Fruit fly (Drosophila melanogaster) whole organism, embryonic: Measurements from ENCODE around the gene defl.

Experiments used
- CG12659 ChIP-seq: fragments of 200-800 bp; sonication (Bioruptor generic); optimal IDR thresholded peaks from 3 replicates; lab custom pipeline; 2017; ENCODE audit warnings: mild to moderate bottlenecking, missing biosample characterization, missing genetic modification reagents, missing genetic modification characterization
- CG13287 ChIP-seq: fragments of 200-800 bp; sonication (Bioruptor generic); IDR thresholded peaks from 2 replicates; pipeline ENCODE4 v1.3.6; 2022; ENCODE audit warnings: missing biosample characterization, missing genetic modification characterization; ENCODE audit not compliant: partially characterized antibody
- CG14860 ChIP-seq: fragments of 200-800 bp; sonication (Bioruptor generic); IDR thresholded peaks from 3 replicates; pipeline ENCODE4 v1.3.6; 2022; ENCODE audit warnings: missing biosample characterization, missing genetic modification characterization; ENCODE audit not compliant: partially characterized antibody
- CG15514 ChIP-seq: fragments of 200-800 bp; sonication (Bioruptor generic); optimal IDR thresholded peaks from 3 replicates; lab custom pipeline; 2017; ENCODE audit warnings: missing biosample characterization, missing genetic modification characterization, mild to moderate bottlenecking, moderate library complexity, missing genetic modification reagents
- CG16813 ChIP-seq: fragments of 200-800 bp; sonication (Bioruptor generic); IDR thresholded peaks from 3 replicates; pipeline ENCODE4 v1.3.6; 2022; ENCODE audit warnings: missing biosample characterization, missing genetic modification characterization; ENCODE audit not compliant: partially characterized antibody
- CG17829 ChIP-seq: fragments of 200-800 bp; optimal IDR thresholded peaks from 2 replicates; lab custom pipeline; 2019; ENCODE audit warnings: missing biosample characterization, mild to moderate bottlenecking, missing genetic modification characterization, moderate library complexity
- CG18599 ChIP-seq: fragments of 200-800 bp; sonication (Bioruptor generic); optimal IDR thresholded peaks from 3 replicates; lab custom pipeline; 2017; ENCODE audit warnings: missing biosample characterization, missing genetic modification characterization, mild to moderate bottlenecking, moderate library complexity, missing genetic modification reagents
- CG2116 ChIP-seq: fragments of 200-800 bp; sonication (Bioruptor generic); optimal IDR thresholded peaks from 3 replicates; lab custom pipeline; 2018; ENCODE audit warnings: missing biosample characterization, mild to moderate bottlenecking, missing genetic modification characterization
- CG2120 ChIP-seq: fragments of 200-800 bp; sonication (Bioruptor generic); optimal IDR thresholded peaks from 3 replicates; lab custom pipeline; 2016; ENCODE audit warnings: missing biosample characterization, missing genetic modification characterization
- CG34224 ChIP-seq: fragments of 200-800 bp; sonication (Bioruptor generic); IDR thresholded peaks from 3 replicates; pipeline ENCODE4 v1.3.6; 2022; ENCODE audit warnings: missing biosample characterization, missing genetic modification characterization; ENCODE audit not compliant: partially characterized antibody
- CG3995 ChIP-seq: fragments of 200-800 bp; sonication (Bioruptor generic); optimal IDR thresholded peaks from 3 replicates; lab custom pipeline; 2016; ENCODE audit warnings: missing biosample characterization, missing genetic modification characterization
- CG42726 ChIP-seq: fragments of 200-800 bp; sonication (Bioruptor generic); IDR thresholded peaks from 2 replicates; pipeline ENCODE4 v1.3.6; 2022; ENCODE audit warnings: missing biosample characterization, missing genetic modification characterization; ENCODE audit not compliant: partially characterized antibody
- CG4424 ChIP-seq: fragments of 200-800 bp; sonication (Bioruptor generic); optimal IDR thresholded peaks from 3 replicates; lab custom pipeline; 2016; ENCODE audit warnings: missing biosample characterization, missing genetic modification characterization
- CG4617 ChIP-seq: fragments of 200-800 bp; sonication (Bioruptor generic); optimal IDR thresholded peaks from 3 replicates; lab custom pipeline; 2016; ENCODE audit warnings: missing biosample characterization, missing genetic modification characterization, borderline replicate concordance
- CG9932 ChIP-seq: fragments of 200-800 bp; sonication (Bioruptor generic); IDR thresholded peaks from 2 replicates; pipeline ENCODE4 v1.3.6; 2022; ENCODE audit warnings: missing biosample characterization, missing genetic modification characterization
- CHES-1-like ChIP-seq: fragments of 200-800 bp; sonication (Bioruptor generic); optimal IDR thresholded peaks from 2 replicates; lab custom pipeline; 2016; ENCODE audit warnings: missing biosample characterization, missing genetic modification characterization
- Dll ChIP-seq: fragments of 200-800 bp; sonication (Bioruptor generic); IDR thresholded peaks from 4 replicates; pipeline ENCODE4 v1.3.6; 2022; ENCODE audit warnings: missing biosample characterization, missing genetic modification characterization; ENCODE audit not compliant: partially characterized antibody
- Dref ChIP-seq: fragments of 200-800 bp; sonication (Bioruptor generic); IDR thresholded peaks from 2 replicates; pipeline ENCODE4 v1.3.6; 2022; ENCODE audit warnings: missing biosample characterization, missing genetic modification characterization
- E2f2 ChIP-seq: fragments of 200-800 bp; sonication (Bioruptor generic); IDR thresholded peaks from 2 replicates; pipeline ENCODE4 v1.3.6; 2022; ENCODE audit warnings: missing biosample characterization, missing genetic modification characterization
- Elba2 ChIP-seq: fragments of 200-800 bp; sonication (Bioruptor generic); optimal IDR thresholded peaks from 3 replicates; lab custom pipeline; 2016; ENCODE audit warnings: missing biosample characterization, missing genetic modification characterization
- Fer1 ChIP-seq: fragments of 200-800 bp; sonication (Bioruptor generic); optimal IDR thresholded peaks from 2 replicates; lab custom pipeline; 2017; ENCODE audit warnings: missing biosample characterization, mild to moderate bottlenecking, missing genetic modification characterization
- HLHmδ ChIP-seq: fragments of 200-800 bp; sonication (Bioruptor generic); optimal IDR thresholded peaks from 2 replicates; lab custom pipeline; 2018; ENCODE audit warnings: missing biosample characterization, mild to moderate bottlenecking, missing genetic modification characterization, moderate library complexity
- MBD-R2 ChIP-seq: fragments of 200-800 bp; sonication (Bioruptor generic); IDR thresholded peaks from 2 replicates; pipeline ENCODE4 v1.3.6; 2022; ENCODE audit warnings: missing biosample characterization, missing genetic modification characterization
- Med ChIP-seq: fragments of 200-800 bp; sonication (Bioruptor generic); peaks from one replicate; lab custom pipeline; 2016; ENCODE audit warnings: missing biosample characterization, missing genetic modification characterization, mild to moderate bottlenecking, inconsistent platforms, moderate library complexity
- Opbp ChIP-seq: fragments of 200-800 bp; sonication (Bioruptor generic); IDR thresholded peaks from 3 replicates; pipeline ENCODE4 v1.3.6; 2022; ENCODE audit warnings: missing biosample characterization, missing genetic modification characterization; ENCODE audit not compliant: partially characterized antibody
- Pdp1 ChIP-seq, 2 experiments: fragments of 200-800 bp; sonication (Bioruptor generic); optimal IDR thresholded peaks; 3 replicates each; lab custom pipeline; 2016; ENCODE audit warnings: missing biosample characterization in 2 of 2, missing genetic modification characterization in 2 of 2, mild to moderate bottlenecking in 1 of 2, moderate library complexity in 1 of 2
- Scr ChIP-seq: fragments of 200-800 bp; sonication (Bioruptor generic); IDR thresholded peaks from 2 replicates; pipeline ENCODE4 v1.3.6; 2022; ENCODE audit warnings: missing biosample characterization, missing genetic modification characterization; ENCODE audit not compliant: partially characterized antibody
- YL-1 ChIP-seq: fragments of 200-800 bp; sonication (Bioruptor generic); optimal IDR thresholded peaks from 3 replicates; lab custom pipeline; 2017; ENCODE audit warnings: missing biosample characterization, mild to moderate bottlenecking, missing genetic modification characterization
- amos ChIP-seq: fragments of 200-800 bp; sonication (Bioruptor generic); IDR thresholded peaks from 2 replicates; pipeline ENCODE4 v1.3.6; 2022; ENCODE audit warnings: missing biosample characterization, missing genetic modification characterization; ENCODE audit not compliant: partially characterized antibody
- bbx ChIP-seq: fragments of 200-800 bp; sonication (Bioruptor generic); IDR thresholded peaks from 2 replicates; pipeline ENCODE4 v1.3.6; 2022; ENCODE audit warnings: missing biosample characterization, missing genetic modification characterization; ENCODE audit not compliant: partially characterized antibody
- chinmo ChIP-seq: fragments of 200-800 bp; sonication (Bioruptor generic); IDR thresholded peaks from 4 replicates; pipeline ENCODE4 v1.3.6; 2022; ENCODE audit warnings: missing biosample characterization, missing genetic modification characterization; ENCODE audit not compliant: partially characterized antibody
- gfzf ChIP-seq: fragments of 200-800 bp; sonication (Bioruptor generic); optimal IDR thresholded peaks from 2 replicates; lab custom pipeline; 2016; ENCODE audit warnings: missing biosample characterization, mild to moderate bottlenecking, missing genetic modification characterization, moderate library complexity
- grau ChIP-seq: fragments of 200-800 bp; optimal IDR thresholded peaks from 3 replicates; lab custom pipeline; 2019; ENCODE audit warnings: missing biosample characterization, mild to moderate bottlenecking, missing genetic modification characterization, moderate library complexity
- h ChIP-seq: fragments of >200 bp; optimal IDR thresholded peaks from 2 replicates; lab custom pipeline; 2017
- insv ChIP-seq, 2 experiments: fragments of 200-800 bp; sonication (Bioruptor generic); optimal IDR thresholded peaks; 3 replicates each; lab custom pipeline; 2016 to 2018; ENCODE audit warnings: missing biosample characterization in 2 of 2, missing genetic modification characterization in 2 of 2
- inv ChIP-seq: fragments of 200-800 bp; sonication (Bioruptor generic); IDR thresholded peaks from 2 replicates; pipeline ENCODE4 v1.3.6; 2022; ENCODE audit warnings: missing biosample characterization, missing genetic modification characterization; ENCODE audit not compliant: partially characterized antibody
- kah ChIP-seq: fragments of 200-800 bp; sonication (Bioruptor generic); optimal IDR thresholded peaks from 2 replicates; lab custom pipeline; 2018; ENCODE audit warnings: missing biosample characterization, mild to moderate bottlenecking, missing genetic modification characterization
- lilli ChIP-seq: fragments of 200-800 bp; sonication (Bioruptor generic); optimal IDR thresholded peaks from 3 replicates; lab custom pipeline; 2016; ENCODE audit warnings: missing biosample characterization, missing genetic modification characterization
- nerfin-2 ChIP-seq: fragments of 200-800 bp; sonication (Bioruptor generic); IDR thresholded peaks from 2 replicates; pipeline ENCODE4 v1.3.6; 2022; ENCODE audit warnings: missing biosample characterization, missing genetic modification characterization; ENCODE audit not compliant: partially characterized antibody
- p53 ChIP-seq: fragments of 200-800 bp; sonication (Bioruptor generic); optimal IDR thresholded peaks from 2 replicates; lab custom pipeline; 2016; ENCODE audit warnings: missing biosample characterization, missing genetic modification characterization
- seq ChIP-seq: fragments of 200-800 bp; sonication (Bioruptor generic); IDR thresholded peaks from 2 replicates; pipeline ENCODE4 v1.3.6; 2022; ENCODE audit warnings: missing biosample characterization, missing genetic modification characterization
- slp2 ChIP-seq: fragments of 200-800 bp; sonication (Bioruptor generic); optimal IDR thresholded peaks from 2 replicates; lab custom pipeline; 2016; ENCODE audit warnings: missing biosample characterization, missing genetic modification characterization
- sna ChIP-seq: fragments of 200-800 bp; sonication (Bioruptor generic); IDR thresholded peaks from 2 replicates; pipeline ENCODE4 v1.3.6; 2022; ENCODE audit warnings: missing biosample characterization, missing genetic modification characterization; ENCODE audit not compliant: partially characterized antibody
- sug ChIP-seq: fragments of 200-800 bp; optimal IDR thresholded peaks from 2 replicates; lab custom pipeline; 2019; ENCODE audit warnings: missing biosample characterization, mild to moderate bottlenecking, missing genetic modification characterization, moderate library complexity
- unc-4 ChIP-seq: fragments of 200-800 bp; sonication (Bioruptor generic); IDR thresholded peaks from 2 replicates; pipeline ENCODE4 v1.3.6; 2022; ENCODE audit warnings: missing biosample characterization, missing genetic modification characterization; ENCODE audit not compliant: partially characterized antibody
- vvl ChIP-seq: fragments of 200-800 bp; sonication (Bioruptor generic); IDR thresholded peaks from 2 replicates; pipeline ENCODE4 v1.3.6; 2022; ENCODE audit warnings: missing biosample characterization, missing genetic modification characterization
- zen2 ChIP-seq: fragments of 200-800 bp; sonication (Bioruptor generic); IDR thresholded peaks from 3 replicates; pipeline ENCODE4 v1.3.6; 2022; ENCODE audit warnings: missing biosample characterization, missing genetic modification characterization; ENCODE audit not compliant: partially characterized antibody

Gene defl

dm6 chr3L:9726707-9727106 is 3.5 kb downstream of the defl start, which contains the start of gene Naa60 (continued):
- TF ChIP-seq CG16813 (GFP tag; lab: Robert Waterston, UW) (peak; percentile 85), p53 (GFP tag; lab: Kevin White, UChicago) (no peak), CG34224 (GFP tag; lab: Robert Waterston, UW) (peak; percentile 93), insv (GFP tag; optimal IDR thresholded peaks at IDR 0.05; lab: Kevin White, UChicago) (peak in 1 of 2 experiments; percentile 94), CG13287 (GFP tag; lab: Robert Waterston, UW) (peak; percentile 93), CG4617 (GFP tag; lab: Kevin White, UChicago) (peak; percentile 85), seq (GFP tag; lab: Robert Waterston, UW) (no peak), CG2116 (GFP tag; lab: Kevin White, UChicago) (peak; percentile 63), CG18599 (GFP tag; lab: Kevin White, UChicago) (no peak), Pdp1 (GFP tag; optimal IDR thresholded peaks at IDR 0.05; lab: Kevin White, UChicago) (peak in 1 of 2 experiments; percentile 24), sna (GFP tag; lab: Robert Waterston, UW) (peak; percentile 78), chinmo (peak; percentile 76; the same call in 2 of the 4 replicates), Opbp (GFP tag; lab: Robert Waterston, UW) (peak; percentile 90), CG9932 (GFP tag; lab: Robert Waterston, UW) (peak; percentile 51; the same call in 1 of the 2 replicates), YL-1 (peak; percentile 63), Elba2 (GFP tag; lab: Kevin White, UChicago) (peak; percentile 15), kah (GFP tag; lab: Kevin White, UChicago) (peak; percentile 94), CG14860 (GFP tag; lab: Robert Waterston, UW) (peak; percentile 82), CG2120 (peak; percentile 22), CG15514 (GFP tag; lab: Kevin White, UChicago) (peak; percentile 71), Fer1 (GFP tag; lab: Kevin White, UChicago) (peak; percentile 20), gfzf (GFP tag; lab: Kevin White, UChicago) (peak; percentile 81), HLHmδ (no peak), Scr (GFP tag; lab: Robert Waterston, UW) (peak; percentile 91), bbx (GFP tag; lab: Robert Waterston, UW) (peak; percentile 90), Dll (peak; percentile 93), vvl (GFP tag; lab: Robert Waterston, UW) (no peak; the same call in none of the 2 replicates), Med (peak; percentile 40), CG42726 (GFP tag; lab: Robert Waterston, UW) (peak; percentile 82), unc-4 (GFP tag; lab: Robert Waterston, UW) (peak; percentile 92), slp2 (GFP tag; lab: Kevin White, UChicago) (no peak), CG4424 (GFP tag; lab: Kevin White, UChicago) (peak; percentile 5), amos (GFP tag; lab: Robert Waterston, UW) (peak; percentile 93), grau (tag; lab: Kevin White, UChicago) (peak; percentile 24), h (lab: Kevin White, UChicago) (no peak), nerfin-2 (peak; percentile 67; the same call in 1 of the 2 replicates), CG3995 (peak; percentile 48), zen2 (GFP tag; lab: Robert Waterston, UW) (peak; percentile 89), CG12659 (GFP tag; lab: Kevin White, UChicago) (peak; percentile 54), CG17829 (tag; lab: Kevin White, UChicago) (peak; percentile 24), sug (tag; lab: Kevin White, UChicago) (peak; percentile 38), inv (GFP tag; lab: Robert Waterston, UW) (peak; percentile 86), E2f2 (GFP tag; lab: Robert Waterston, UW) (peak; percentile 79), Dref (peak; percentile 73), CHES-1-like (peak; percentile 1), lilli (GFP tag; lab: Kevin White, UChicago) (peak; percentile 27), MBD-R2 (GFP tag; lab: Robert Waterston, UW) (peak; percentile 85)
